Fruit fly (Drosophila melanogaster) whole organism, embryonic: Measurements from ENCODE around the gene CG17839.

Source experiments
- Atf3 ChIP-seq: fragments of 200-800 bp; sonication (Bioruptor generic); optimal IDR thresholded peaks from 3 replicates; lab custom pipeline; 2016; ENCODE audit warnings: missing biosample characterization, missing genetic modification characterization
- CG1024 ChIP-seq: fragments of 200-800 bp; sonication (Bioruptor generic); IDR thresholded peaks from 2 replicates; pipeline ENCODE4 v1.3.6; 2022; ENCODE audit warnings: missing biosample characterization, missing genetic modification characterization
- CG12219 ChIP-seq: fragments of 200-800 bp; sonication (Bioruptor generic); optimal IDR thresholded peaks from 3 replicates; lab custom pipeline; 2018; ENCODE audit warnings: missing biosample characterization, mild to moderate bottlenecking, missing genetic modification characterization
- CG12236 ChIP-seq: fragments of 200-800 bp; sonication (Bioruptor generic); optimal IDR thresholded peaks from 2 replicates; lab custom pipeline; 2016; ENCODE audit warnings: missing biosample characterization, missing genetic modification characterization
- CG14014 ChIP-seq: fragments of 200-800 bp; sonication (Bioruptor generic); IDR thresholded peaks from 2 replicates; pipeline ENCODE4 v1.3.6; 2022; ENCODE audit warnings: missing biosample characterization, missing genetic modification characterization
- CG15479 ChIP-seq: fragments of 200-800 bp; sonication (Bioruptor generic); optimal IDR thresholded peaks from 3 replicates; lab custom pipeline; 2019; ENCODE audit warnings: missing biosample characterization, mild to moderate bottlenecking, missing genetic modification characterization, moderate library complexity
- CG18262 ChIP-seq: fragments of 200-800 bp; optimal IDR thresholded peaks from 3 replicates; lab custom pipeline; 2019; ENCODE audit warnings: missing biosample characterization, mild to moderate bottlenecking, missing genetic modification characterization, moderate library complexity
- CG18599 ChIP-seq: fragments of 200-800 bp; sonication (Bioruptor generic); optimal IDR thresholded peaks from 3 replicates; lab custom pipeline; 2017; ENCODE audit warnings: missing biosample characterization, missing genetic modification characterization, mild to moderate bottlenecking, moderate library complexity, missing genetic modification reagents
- CG31224 ChIP-seq: fragments of 200-800 bp; sonication (Bioruptor generic); IDR thresholded peaks from 2 replicates; pipeline ENCODE4 v1.3.6; 2022; ENCODE audit warnings: missing biosample characterization, missing genetic modification characterization
- CG31365 ChIP-seq: fragments of 200-800 bp; sonication (Bioruptor generic); optimal IDR thresholded peaks from 2 replicates; lab custom pipeline; 2018; ENCODE audit warnings: missing biosample characterization, mild to moderate bottlenecking, missing genetic modification characterization
- CG31388 ChIP-seq: fragments of 200-800 bp; sonication (Bioruptor generic); optimal IDR thresholded peaks from 2 replicates; lab custom pipeline; 2016; ENCODE audit warnings: missing biosample characterization, missing genetic modification characterization
- CG42726 ChIP-seq: fragments of 200-800 bp; sonication (Bioruptor generic); IDR thresholded peaks from 2 replicates; pipeline ENCODE4 v1.3.6; 2022; ENCODE audit warnings: missing biosample characterization, missing genetic modification characterization; ENCODE audit not compliant: partially characterized antibody
- CG4282 ChIP-seq: fragments of 200-800 bp; sonication (Bioruptor generic); optimal IDR thresholded peaks from 2 replicates; lab custom pipeline; 2016; ENCODE audit warnings: missing biosample characterization, missing genetic modification characterization
- CG6683 ChIP-seq: fragments of 200-800 bp; sonication (Bioruptor generic); optimal IDR thresholded peaks from 2 replicates; lab custom pipeline; 2017; ENCODE audit warnings: missing biosample characterization, mild to moderate bottlenecking, missing genetic modification characterization, missing genetic modification reagents
- CG7357 ChIP-seq: fragments of 200-800 bp; sonication (Bioruptor generic); IDR thresholded peaks from 3 replicates; pipeline ENCODE4 v1.3.6; 2022; ENCODE audit warnings: missing biosample characterization, missing genetic modification characterization
- CG9727 ChIP-seq: fragments of 200-800 bp; sonication (Bioruptor generic); optimal IDR thresholded peaks from 3 replicates; lab custom pipeline; 2017; ENCODE audit warnings: missing biosample characterization, mild to moderate bottlenecking, missing genetic modification characterization
- Dbx ChIP-seq: fragments of 200-800 bp; sonication (Bioruptor generic); IDR thresholded peaks from 3 replicates; pipeline ENCODE4 v1.3.6; 2022; ENCODE audit warnings: missing biosample characterization, missing genetic modification characterization
- Deaf1 ChIP-seq: fragments of 200-800 bp; optimal IDR thresholded peaks from 3 replicates; lab custom pipeline; 2019; ENCODE audit warnings: missing biosample characterization, mild to moderate bottlenecking, missing genetic modification characterization, moderate library complexity
- Doc2 ChIP-seq: fragments of 200-800 bp; sonication (Bioruptor generic); IDR thresholded peaks from 2 replicates; pipeline ENCODE4 v1.3.6; 2022; ENCODE audit warnings: missing biosample characterization, missing genetic modification characterization
- Drgx ChIP-seq: fragments of 200-800 bp; sonication (Bioruptor generic); IDR thresholded peaks from 2 replicates; pipeline ENCODE4 v1.3.6; 2022; ENCODE audit warnings: missing biosample characterization, missing genetic modification characterization
- Fer3 ChIP-seq: fragments of 200-800 bp; sonication (Bioruptor generic); optimal IDR thresholded peaks from 2 replicates; lab custom pipeline; 2018; ENCODE audit warnings: missing biosample characterization, mild to moderate bottlenecking, missing genetic modification characterization, moderate library complexity
- HmgD ChIP-seq: fragments of 200-800 bp; sonication (Bioruptor generic); optimal IDR thresholded peaks from 3 replicates; lab custom pipeline; 2016; ENCODE audit warnings: missing biosample characterization, missing genetic modification characterization
- Hr3 ChIP-seq: fragments of 200-800 bp; sonication (Bioruptor generic); optimal IDR thresholded peaks from 3 replicates; lab custom pipeline; 2016; ENCODE audit warnings: missing biosample characterization, missing genetic modification characterization
- Max ChIP-seq: fragments of 200-800 bp; sonication (Bioruptor generic); optimal IDR thresholded peaks from 2 replicates; lab custom pipeline; 2016; ENCODE audit warnings: missing biosample characterization, mild to moderate bottlenecking, missing genetic modification characterization
- Nf-YA ChIP-seq: fragments of 200-800 bp; sonication (Bioruptor generic); IDR thresholded peaks from 2 replicates; pipeline ENCODE4 v1.3.6; 2022; ENCODE audit warnings: missing biosample characterization, missing genetic modification characterization
- Nf-YB ChIP-seq: fragments of 200-800 bp; sonication (Bioruptor generic); optimal IDR thresholded peaks from 3 replicates; lab custom pipeline; 2019; ENCODE audit warnings: missing biosample characterization, mild to moderate bottlenecking, missing genetic modification characterization, moderate library complexity
- Nf-YC ChIP-seq: fragments of 200-800 bp; optimal IDR thresholded peaks from 3 replicates; lab custom pipeline; 2019; ENCODE audit warnings: missing biosample characterization, mild to moderate bottlenecking, missing genetic modification characterization, moderate library complexity
- Ssrp ChIP-seq: fragments of 200-800 bp; sonication (Bioruptor generic); optimal IDR thresholded peaks from 2 replicates; lab custom pipeline; 2018; ENCODE audit warnings: missing biosample characterization, mild to moderate bottlenecking, missing genetic modification characterization, moderate library complexity
- Stat92E ChIP-seq, 3 experiments: fragments of >200 bp in 2 of 3; fragments of 200-800 bp in 1 of 3; sonication (Bioruptor generic) in 1 of 3; optimal IDR thresholded peaks; 2 replicates each; lab custom pipeline; 2017 to 2019; ENCODE audit warnings: missing biosample characterization in 3 of 3, missing genetic modification characterization in 3 of 3, mild to moderate bottlenecking in 1 of 3, moderate library complexity in 1 of 3
- Trl ChIP-seq, 3 experiments: fragments of >200 bp in 2 of 3; fragments of 200-800 bp in 1 of 3; sonication (Bioruptor generic) in 1 of 3; optimal IDR thresholded peaks; 2 replicates in 1 of 3; 3 replicates in 2 of 3; lab custom pipeline; 2016 to 2017; ENCODE audit warnings: missing biosample characterization in 1 of 3, missing genetic modification characterization in 1 of 3
- al ChIP-seq: fragments of 200-800 bp; sonication (Bioruptor generic); IDR thresholded peaks from 2 replicates; pipeline ENCODE4 v1.3.6; 2022; ENCODE audit warnings: missing biosample characterization, missing genetic modification characterization
- ap ChIP-seq: fragments of 200-800 bp; sonication (Bioruptor generic); IDR thresholded peaks from 2 replicates; pipeline ENCODE4 v1.3.6; 2022; ENCODE audit warnings: missing biosample characterization, missing genetic modification characterization
- ase ChIP-seq: fragments of 200-800 bp; sonication (Bioruptor generic); IDR thresholded peaks from 3 replicates; pipeline ENCODE4 v1.3.6; 2022; ENCODE audit warnings: missing biosample characterization, missing genetic modification characterization
- br ChIP-seq: fragments of >200 bp; optimal IDR thresholded peaks from 2 replicates; lab custom pipeline; 2017
- btn ChIP-seq: fragments of 200-800 bp; sonication (Bioruptor generic); optimal IDR thresholded peaks from 2 replicates; lab custom pipeline; 2016; ENCODE audit warnings: missing biosample characterization, missing genetic modification characterization
- caup ChIP-seq: fragments of 200-800 bp; sonication (Bioruptor generic); optimal IDR thresholded peaks from 3 replicates; lab custom pipeline; 2017; ENCODE audit warnings: missing biosample characterization, mild to moderate bottlenecking, missing genetic modification characterization, moderate library complexity; ENCODE audit not compliant: severe bottlenecking
- chif ChIP-seq, 2 experiments: fragments of 200-800 bp; sonication (Bioruptor generic); optimal IDR thresholded peaks; 3 replicates each; lab custom pipeline; 2016; ENCODE audit warnings: missing biosample characterization in 2 of 2, missing genetic modification characterization in 2 of 2
- eve ChIP-seq, 2 experiments: fragments of >200 bp; optimal IDR thresholded peaks; 2 replicates each; lab custom pipeline; 2017; ENCODE audit warnings: missing biosample characterization in 2 of 2, missing genetic modification characterization in 2 of 2
- exex ChIP-seq: fragments of 200-800 bp; sonication (Bioruptor generic); optimal IDR thresholded peaks from 4 replicates; lab custom pipeline; 2018; ENCODE audit warnings: missing biosample characterization, mild to moderate bottlenecking, missing genetic modification characterization, moderate library complexity
- gfzf ChIP-seq: fragments of 200-800 bp; sonication (Bioruptor generic); optimal IDR thresholded peaks from 2 replicates; lab custom pipeline; 2016; ENCODE audit warnings: missing biosample characterization, mild to moderate bottlenecking, missing genetic modification characterization, moderate library complexity
- gsb ChIP-seq: fragments of 200-800 bp; sonication (Bioruptor generic); IDR thresholded peaks from 2 replicates; pipeline ENCODE4 v1.3.6; 2022; ENCODE audit warnings: missing biosample characterization, missing genetic modification characterization
- peb ChIP-seq: fragments of 200-800 bp; sonication (Bioruptor generic); IDR thresholded peaks from 2 replicates; pipeline ENCODE4 v1.3.6; 2022; ENCODE audit warnings: missing biosample characterization, missing genetic modification characterization
- pho ChIP-seq: fragments of 200-800 bp; sonication (Bioruptor generic); optimal IDR thresholded peaks from 2 replicates; lab custom pipeline; 2016; ENCODE audit warnings: missing biosample characterization, missing genetic modification characterization
- pum ChIP-seq: fragments of 200-800 bp; sonication (Bioruptor generic); optimal IDR thresholded peaks from 2 replicates; lab custom pipeline; 2016; ENCODE audit warnings: missing biosample characterization, missing genetic modification characterization
- sens-2 ChIP-seq: fragments of 200-800 bp; sonication (Bioruptor generic); IDR thresholded peaks from 2 replicates; pipeline ENCODE4 v1.3.6; 2022; ENCODE audit warnings: missing biosample characterization, missing genetic modification characterization
- sima ChIP-seq: fragments of 200-800 bp; sonication (Bioruptor generic); optimal IDR thresholded peaks from 2 replicates; lab custom pipeline; 2016; ENCODE audit warnings: missing biosample characterization, missing genetic modification characterization
- sqz ChIP-seq: fragments of 200-800 bp; sonication (Bioruptor generic); optimal IDR thresholded peaks from 3 replicates; lab custom pipeline; 2018; ENCODE audit warnings: missing biosample characterization, mild to moderate bottlenecking, missing genetic modification characterization
- ssp ChIP-seq: fragments of 200-800 bp; sonication (Bioruptor generic); IDR thresholded peaks from 2 replicates; pipeline ENCODE4 v1.3.6; 2022; ENCODE audit warnings: missing biosample characterization, missing genetic modification characterization
- stc ChIP-seq: fragments of 200-800 bp; sonication (Bioruptor generic); IDR thresholded peaks from 2 replicates; pipeline ENCODE4 v1.3.6; 2022; ENCODE audit warnings: missing biosample characterization, missing genetic modification characterization
- z ChIP-seq: fragments of 200-800 bp; sonication (Bioruptor generic); IDR thresholded peaks from 3 replicates; pipeline ENCODE4 v1.3.6; 2022; ENCODE audit warnings: missing biosample characterization, missing genetic modification characterization
- zfh2 ChIP-seq: fragments of 200-800 bp; sonication (Bioruptor generic); optimal IDR thresholded peaks from 2 replicates; lab custom pipeline; 2016; ENCODE audit warnings: missing biosample characterization, missing genetic modification characterization

Gene CG17839

DNA sequence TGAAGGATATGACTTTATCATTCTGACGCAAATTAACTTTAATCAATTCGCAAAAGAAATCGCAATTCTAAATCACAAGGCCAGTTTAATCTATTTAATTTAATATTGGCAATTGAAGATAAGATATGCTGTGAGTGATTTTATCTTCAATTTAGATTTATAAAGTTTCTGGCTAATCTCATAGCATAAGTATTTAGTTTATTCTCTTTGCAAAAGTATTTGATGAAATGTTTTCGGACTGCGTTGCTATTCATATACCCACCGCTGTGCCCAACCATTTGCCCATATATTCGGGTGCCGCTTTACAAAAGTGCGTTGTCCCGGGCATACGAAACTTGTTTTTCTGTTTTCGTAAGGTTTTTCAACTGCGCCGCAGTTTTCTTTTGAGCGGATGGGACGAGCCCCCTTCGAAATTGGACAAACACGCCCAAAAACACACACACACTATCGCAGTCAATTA is 20.0 kb upstream of the CG17839 start (continued):
- TF ChIP-seq Max (GFP tag; lab: Kevin White, UChicago) (peak; percentile 97), CG12236 (GFP tag; lab: Kevin White, UChicago) (peak; percentile 94), Stat92E (GFP tag; optimal IDR thresholded peaks at IDR 0.05; lab: Kevin White, UChicago) (peak in 1 of 3 experiments; percentile 94), Nf-YB (GFP tag; lab: Kevin White, UChicago) (peak; percentile 88), CG18262 (tag; lab: Kevin White, UChicago) (peak; percentile 99), gsb (GFP tag; lab: Robert Waterston, UW) (peak; percentile 82), ase (GFP tag; lab: Robert Waterston, UW) (peak; percentile 79), Doc2 (GFP tag; lab: Robert Waterston, UW) (peak; percentile 61; the same call in 1 of the 2 replicates), CG4282 (GFP tag; lab: Kevin White, UChicago) (peak; percentile 68), CG9727 (GFP tag; lab: Kevin White, UChicago) (peak; percentile 99), br (lab: Kevin White, UChicago) (no peak), eve (GFP tag; optimal IDR thresholded peaks at IDR 0.05; lab: Kevin White, UChicago) (peak in 1 of 2 experiments; percentile 22), CG31388 (peak; percentile 92), Nf-YC (peak; percentile 92), pum (GFP tag; lab: Kevin White, UChicago) (peak; percentile 92), Deaf1 (tag; lab: Kevin White, UChicago) (peak; percentile 83), sqz (GFP tag; lab: Kevin White, UChicago) (peak; percentile 97), exex (tag; lab: Kevin White, UChicago) (peak; percentile 90), Trl (optimal IDR thresholded peaks at IDR 0.05; lab: Kevin White, UChicago) (no peak), Trl (GFP tag; optimal IDR thresholded peaks at IDR 0.05; lab: Kevin White, UChicago) (peak; percentile 88), caup (GFP tag; lab: Kevin White, UChicago) (peak; percentile 96), Nf-YA (GFP tag; lab: Robert Waterston, UW) (peak; percentile 86), zfh2 (GFP tag; lab: Kevin White, UChicago) (peak; percentile 85), CG1024 (GFP tag; lab: Robert Waterston, UW) (peak; percentile 56), peb (peak; percentile 78), z (no peak), CG7357 (GFP tag; lab: Robert Waterston, UW) (peak; percentile 84), chif (GFP tag; optimal IDR thresholded peaks at IDR 0.05; lab: Kevin White, UChicago) (peak; percentile 91 to 96), Atf3 (GFP tag; lab: Kevin White, UChicago) (peak; percentile 92), CG42726 (GFP tag; lab: Robert Waterston, UW) (no peak), ssp (peak; percentile 78), CG6683 (peak; percentile 93), pho (peak; percentile 94), Hr3 (GFP tag; lab: Kevin White, UChicago) (peak; percentile 95), CG18599 (GFP tag; lab: Kevin White, UChicago) (peak; percentile 96), CG14014 (GFP tag; lab: Robert Waterston, UW) (peak; percentile 91), CG31365 (peak; percentile 88), sima (peak; percentile 82), CG12219 (GFP tag; lab: Kevin White, UChicago) (peak; percentile 97), gfzf (GFP tag; lab: Kevin White, UChicago) (no peak), al (GFP tag; lab: Robert Waterston, UW) (peak; percentile 91), Dbx (GFP tag; lab: Robert Waterston, UW) (peak; percentile 91), CG31224 (GFP tag; lab: Robert Waterston, UW) (peak; percentile 87), btn (peak; percentile 75), Drgx (GFP tag; lab: Robert Waterston, UW) (peak; percentile 56), Ssrp (peak; percentile 98), Fer3 (tag; lab: Kevin White, UChicago) (peak; percentile 94), CG15479 (no peak), HmgD (GFP tag; lab: Kevin White, UChicago) (peak; percentile 64), stc (peak; percentile 93), ap (peak; percentile 83), sens-2 (GFP tag; lab: Robert Waterston, UW) (peak; percentile 71; the same call in 1 of the 2 replicates)
